Worm (Caenorhabditis elegans) whole organism, L2 larva: ENCODE measurements around the gene T10C6.10.

Experiments used
- F13H6.1 ChIP-seq: sonication (generic microtip); optimal IDR thresholded peaks from 2 replicates; lab custom pipeline; 2016; ENCODE audit warnings: missing genetic modification characterization, missing compliant biosample characterization
- egl-27 ChIP-seq: sonication (generic microtip); optimal IDR thresholded peaks from 3 replicates; lab custom pipeline; 2017; ENCODE audit warnings: missing biosample characterization, missing genetic modification reagents, missing genetic modification characterization
- lin-11 ChIP-seq: fragments of 150-350 bp; sonication (generic microtip); optimal IDR thresholded peaks from 2 replicates; lab custom pipeline; 2014; ENCODE audit warnings: missing biosample characterization, missing genetic modification characterization, inconsistent platforms, mixed read lengths
- lin-39 ChIP-seq: fragments of 150-350 bp; optimal IDR thresholded peaks from 2 replicates; lab custom pipeline; 2014; ENCODE audit warnings: missing biosample characterization, missing genetic modification reagents, missing genetic modification characterization
- mab-5 ChIP-seq: fragments of 150-350 bp; optimal IDR thresholded peaks from 2 replicates; lab custom pipeline; 2014; ENCODE audit warnings: missing biosample characterization, missing genetic modification characterization
- nhr-11 ChIP-seq: fragments of 150-350 bp; optimal IDR thresholded peaks from 2 replicates; lab custom pipeline; 2014; ENCODE audit warnings: missing biosample characterization, missing genetic modification characterization

- TF ChIP-seq egl-27 (tag; lab: Kevin White, UChicago), result no peak
- TF ChIP-seq lin-11, result no peak
- no peak for TF ChIP-seq lin-39 (tag; lab: Kevin White, UChicago)
- no peak for TF ChIP-seq F13H6.1 (tag; lab: Kevin White, UChicago)
- no peak for TF ChIP-seq nhr-11 (tag; lab: Kevin White, UChicago)
- TF ChIP-seq mab-5 (tag; lab: Kevin White, UChicago), result no peak
These were observed 6.5 kb downstream of the T10C6.10 start for ce11 chrV:16042743-16043014.
